Worm (Caenorhabditis elegans) whole organism, young adult: ENCODE data around the gene tni-4.

Source experiments
- B0035.1 ChIP-seq: sonication (generic microtip); optimal IDR thresholded peaks from 2 replicates; lab custom pipeline; 2016; ENCODE audit warnings: missing genetic modification characterization, mild to moderate bottlenecking, missing compliant biosample characterization, missing genotype, missing genetic modification reagents
- C06A6.2 ChIP-seq: fragments of 200-800 bp; sonication (Bioruptor generic); conservative IDR thresholded peaks from 2 replicates; pipeline ENCODE4 v1.3.6; 2022; ENCODE audit warnings: missing genetic modification characterization, missing compliant biosample characterization
- D2030.7 ChIP-seq: fragments of 200-800 bp; sonication (Bioruptor generic); IDR thresholded peaks from 2 replicates; pipeline ENCODE4 v1.3.6; 2022; ENCODE audit warnings: missing genetic modification reagents, missing genetic modification characterization, missing compliant biosample characterization
- F22D6.2 ChIP-seq: sonication (generic microtip); optimal IDR thresholded peaks from 2 replicates; lab custom pipeline; 2016; ENCODE audit warnings: mild to moderate bottlenecking, missing genetic modification characterization, missing compliant biosample characterization
- F23B12.7 ChIP-seq: sonication (generic microtip); optimal IDR thresholded peaks from 2 replicates; lab custom pipeline; 2017; ENCODE audit warnings: missing genetic modification characterization, mild to moderate bottlenecking, missing compliant biosample characterization, antibody characterized with exemption, moderate library complexity; ENCODE audit not compliant: insufficient read depth
- F33H1.4 ChIP-seq: fragments of 200-800 bp; sonication (Bioruptor generic); IDR thresholded peaks from 2 replicates; pipeline ENCODE4 v1.3.6; 2022; ENCODE audit warnings: missing genetic modification reagents, missing genetic modification characterization, missing compliant biosample characterization
- F37B4.10 ChIP-seq: fragments of 200-800 bp; sonication (Bioruptor generic); IDR thresholded peaks from 2 replicates; pipeline ENCODE4 v1.3.6; 2022; ENCODE audit warnings: missing genetic modification characterization, missing compliant biosample characterization
- F52B5.7 ChIP-seq: sonication (generic microtip); optimal IDR thresholded peaks from 2 replicates; lab custom pipeline; 2016; ENCODE audit warnings: mild to moderate bottlenecking, missing genetic modification characterization, missing compliant biosample characterization
- F57A8.1 ChIP-seq: fragments of 200-800 bp; sonication (Bioruptor generic); optimal IDR thresholded peaks from 2 replicates; lab custom pipeline; 2018; ENCODE audit warnings: mild to moderate bottlenecking, missing genetic modification characterization, moderate library complexity, missing compliant biosample characterization
- K11D2.4 ChIP-seq: fragments of 200-800 bp; sonication (Bioruptor generic); IDR thresholded peaks from 2 replicates; pipeline ENCODE4 v1.3.6; 2022; ENCODE audit warnings: missing genetic modification reagents, missing genetic modification characterization, missing compliant biosample characterization
- Y53F4B.3 ChIP-seq: fragments of 200-800 bp; sonication (Bioruptor generic); IDR thresholded peaks from 2 replicates; pipeline ENCODE4 v1.3.6; 2022; ENCODE audit warnings: missing genetic modification reagents, missing genetic modification characterization, missing compliant biosample characterization
- Y79H2A.3 ChIP-seq: fragments of 200-800 bp; sonication (Bioruptor generic); conservative IDR thresholded peaks from 2 replicates; pipeline ENCODE4 v1.3.6; 2022; ENCODE audit warnings: missing genetic modification reagents, missing genetic modification characterization, missing compliant biosample characterization
- Y95B8A.8 ChIP-seq: fragments of 200-800 bp; sonication (Bioruptor generic); IDR thresholded peaks from 2 replicates; pipeline ENCODE4 v1.3.6; 2022; ENCODE audit warnings: missing genetic modification reagents, missing genetic modification characterization, missing compliant biosample characterization
- ZK185.1 ChIP-seq: sonication (generic microtip); optimal IDR thresholded peaks from 2 replicates; lab custom pipeline; 2016; ENCODE audit warnings: mild to moderate bottlenecking, missing genetic modification characterization, missing compliant biosample characterization; ENCODE audit not compliant: poor library complexity, severe bottlenecking
- akir-1 ChIP-seq: fragments of 200-800 bp; sonication (Bioruptor generic); optimal IDR thresholded peaks from 2 replicates; lab custom pipeline; 2018; ENCODE audit warnings: mild to moderate bottlenecking, missing genetic modification characterization, moderate library complexity, missing compliant biosample characterization
- aptf-2 ChIP-seq: fragments of 200-800 bp; sonication (Bioruptor generic); conservative IDR thresholded peaks from 2 replicates; pipeline ENCODE4 v1.3.6; 2022; ENCODE audit warnings: missing genetic modification reagents, missing genetic modification characterization, missing compliant biosample characterization
- attf-3 ChIP-seq: fragments of 200-800 bp; sonication (Bioruptor generic); conservative IDR thresholded peaks from 2 replicates; pipeline ENCODE4 v1.3.6; 2022; ENCODE audit warnings: missing genetic modification reagents, missing genetic modification characterization, missing compliant biosample characterization
- bed-1 ChIP-seq: fragments of 200-800 bp; sonication (Bioruptor generic); IDR thresholded peaks from 2 replicates; pipeline ENCODE4 v1.3.6; 2022; ENCODE audit warnings: missing genetic modification reagents, missing genetic modification characterization, missing compliant biosample characterization
- ceh-40 ChIP-seq: fragments of 200-800 bp; sonication (Bioruptor generic); IDR thresholded peaks from 2 replicates; pipeline ENCODE4 v1.3.6; 2022; ENCODE audit warnings: missing genetic modification characterization, missing compliant biosample characterization
- dpff-1 ChIP-seq: sonication (generic microtip); optimal IDR thresholded peaks from 2 replicates; lab custom pipeline; 2017; ENCODE audit warnings: mild to moderate bottlenecking, missing genetic modification characterization, missing compliant biosample characterization
- efl-1 ChIP-seq: fragments of 150-350 bp; optimal IDR thresholded peaks from 2 replicates; lab custom pipeline; 2014; ENCODE audit warnings: missing biosample characterization, missing genetic modification reagents, missing genetic modification characterization
- egl-18 ChIP-seq: fragments of 200-800 bp; sonication (Bioruptor generic); IDR thresholded peaks from 2 replicates; pipeline ENCODE4 v1.3.6; 2022; ENCODE audit warnings: missing genetic modification reagents, missing genetic modification characterization, missing compliant biosample characterization
- egl-44 ChIP-seq: fragments of 200-800 bp; sonication (Bioruptor generic); IDR thresholded peaks from 2 replicates; pipeline ENCODE4 v1.3.6; 2022; ENCODE audit warnings: missing genetic modification reagents, missing genetic modification characterization, missing compliant biosample characterization
- gei-17 ChIP-seq: fragments of 200-800 bp; sonication (Bioruptor generic); optimal IDR thresholded peaks from 2 replicates; lab custom pipeline; 2018; ENCODE audit warnings: mild to moderate bottlenecking, missing genetic modification characterization, missing compliant biosample characterization
- hlh-12 ChIP-seq: sonication (generic microtip); optimal IDR thresholded peaks from 2 replicates; lab custom pipeline; 2016; ENCODE audit warnings: missing genetic modification characterization, missing compliant biosample characterization
- hrde-1 ChIP-seq: sonication (generic microtip); optimal IDR thresholded peaks from 2 replicates; lab custom pipeline; 2016; ENCODE audit warnings: missing genetic modification characterization, mild to moderate bottlenecking, missing compliant biosample characterization, moderate library complexity, missing genotype, missing genetic modification reagents, borderline replicate concordance
- let-607 ChIP-seq, 2 experiments: fragments of 200-800 bp in 1 of 2; sonication (Bioruptor generic) in 1 of 2; sonication (generic microtip) in 1 of 2; optimal IDR thresholded peaks; 2 replicates each; lab custom pipeline; 2016 to 2018; ENCODE audit warnings: mild to moderate bottlenecking in 2 of 2, missing compliant biosample characterization in 2 of 2, missing genetic modification characterization in 2 of 2, moderate library complexity in 2 of 2, missing genotype in 1 of 2
- lin-54 ChIP-seq: fragments of 200-800 bp; sonication (Bioruptor generic); optimal IDR thresholded peaks from 2 replicates; lab custom pipeline; 2018; ENCODE audit warnings: mild to moderate bottlenecking, missing genetic modification characterization, missing compliant biosample characterization
- madf-3 ChIP-seq: fragments of 200-800 bp; sonication (Bioruptor generic); IDR thresholded peaks from 2 replicates; pipeline ENCODE4 v1.3.6; 2022; ENCODE audit warnings: missing genetic modification reagents, missing genetic modification characterization, missing compliant biosample characterization
- madf-6 ChIP-seq: fragments of 200-800 bp; sonication (Bioruptor generic); IDR thresholded peaks from 2 replicates; pipeline ENCODE4 v1.3.6; 2022; ENCODE audit warnings: missing genetic modification reagents, missing genetic modification characterization, missing compliant biosample characterization
- mcd-1 ChIP-seq: fragments of 200-800 bp; sonication (Bioruptor generic); IDR thresholded peaks from 2 replicates; pipeline ENCODE4 v1.3.6; 2022; ENCODE audit warnings: missing genetic modification reagents, missing genetic modification characterization, missing compliant biosample characterization
- mel-28 ChIP-seq: sonication (generic microtip); optimal IDR thresholded peaks from 2 replicates; lab custom pipeline; 2016; ENCODE audit warnings: borderline replicate concordance, mild to moderate bottlenecking, missing genetic modification characterization, missing compliant biosample characterization
- mxl-1 ChIP-seq: sonication (generic microtip); optimal IDR thresholded peaks from 2 replicates; lab custom pipeline; 2016; ENCODE audit warnings: missing genetic modification characterization, missing compliant biosample characterization
- nfya-1 ChIP-seq: sonication (generic microtip); optimal IDR thresholded peaks from 2 replicates; lab custom pipeline; 2017; ENCODE audit warnings: antibody characterized with exemption, missing compliant biosample characterization, missing genetic modification characterization, borderline replicate concordance; ENCODE audit not compliant: insufficient read depth
- nfyb-1 ChIP-seq: fragments of 200-800 bp; sonication (Bioruptor generic); IDR thresholded peaks from 2 replicates; pipeline ENCODE4 v1.3.6; 2022; ENCODE audit warnings: missing genetic modification reagents, missing genetic modification characterization, missing compliant biosample characterization
- nhr-120 ChIP-seq: fragments of 200-800 bp; sonication (Bioruptor generic); IDR thresholded peaks from 2 replicates; pipeline ENCODE4 v1.3.6; 2022; ENCODE audit warnings: missing genetic modification characterization, missing compliant biosample characterization
- nhr-27 ChIP-seq: fragments of 200-800 bp; sonication (Bioruptor generic); optimal IDR thresholded peaks from 2 replicates; lab custom pipeline; 2018; ENCODE audit warnings: mild to moderate bottlenecking, missing genetic modification characterization, moderate library complexity, missing compliant biosample characterization
- nhr-80 ChIP-seq: sonication (generic microtip); optimal IDR thresholded peaks from 2 replicates; lab custom pipeline; 2016; ENCODE audit warnings: missing genetic modification characterization, missing compliant biosample characterization
- pbrm-1 ChIP-seq: fragments of 200-800 bp; sonication (Bioruptor generic); IDR thresholded peaks from 2 replicates; pipeline ENCODE4 v1.3.6; 2022; ENCODE audit warnings: missing genetic modification reagents, missing genetic modification characterization, missing compliant biosample characterization
- pha-4 ChIP-seq: fragments of 150-350 bp; sonication (generic microtip); optimal IDR thresholded peaks from 2 replicates; lab custom pipeline; 2014; ENCODE audit warnings: missing biosample characterization, missing genetic modification reagents, missing genetic modification characterization
- rpc-1 ChIP-seq, 2 experiments: fragments of 150-350 bp in 1 of 2; sonication (generic microtip) in 1 of 2; optimal IDR thresholded peaks; 2 replicates each; lab custom pipeline; 2014 to 2018; ENCODE audit warnings: missing biosample characterization in 1 of 2, missing genetic modification characterization in 1 of 2, missing genetic modification reagents in 1 of 2, missing genotype in 1 of 2
- sdz-38 ChIP-seq: sonication (generic microtip); optimal IDR thresholded peaks from 2 replicates; lab custom pipeline; 2016; ENCODE audit warnings: missing genotype, missing genetic modification characterization, missing compliant biosample characterization
- snpc-3.4 ChIP-seq: sonication (generic microtip); optimal IDR thresholded peaks from 2 replicates; lab custom pipeline; 2017; ENCODE audit warnings: missing genetic modification characterization, mild to moderate bottlenecking, missing compliant biosample characterization, antibody characterized with exemption, moderate library complexity, missing genotype, missing genetic modification reagents
- sptf-2 ChIP-seq: fragments of 200-800 bp; sonication (Bioruptor generic); optimal IDR thresholded peaks from 2 replicates; lab custom pipeline; 2018; ENCODE audit warnings: mild to moderate bottlenecking, missing genetic modification characterization, missing compliant biosample characterization
- tbx-9 ChIP-seq: sonication (generic microtip); optimal IDR thresholded peaks from 2 replicates; lab custom pipeline; 2016; ENCODE audit warnings: borderline replicate concordance, missing genetic modification characterization, inconsistent platforms, missing compliant biosample characterization
- unc-130 ChIP-seq: sonication (generic microtip); optimal IDR thresholded peaks from 2 replicates; lab custom pipeline; 2016; ENCODE audit warnings: missing genetic modification reagents, missing genetic modification characterization, missing compliant biosample characterization
- ztf-28 ChIP-seq: fragments of 200-800 bp; sonication (Bioruptor generic); IDR thresholded peaks from 2 replicates; pipeline ENCODE4 v1.3.6; 2022; ENCODE audit warnings: missing genetic modification reagents, missing genetic modification characterization, missing compliant biosample characterization
- ztf-3 ChIP-seq: fragments of 200-800 bp; sonication (Bioruptor generic); optimal IDR thresholded peaks from 2 replicates; lab custom pipeline; 2018; ENCODE audit warnings: mild to moderate bottlenecking, missing genetic modification characterization, missing compliant biosample characterization

Gene tni-4

ce11 chrIV:5183755-5184166 is 20.6 kb upstream of the tni-4 start, which contains the start of gene W03F8.4 (continued):
- TF ChIP-seq F22D6.2 (tag; lab: Kevin White, UChicago) (peak; percentile 54), efl-1 (peak; percentile 91), F52B5.7 (tag; lab: Kevin White, UChicago) (no peak), unc-130 (GFP tag; lab: Kevin White, UChicago) (peak; percentile 47), tbx-9 (no peak), C06A6.2 (GFP tag; lab: Robert Waterston, UW) (peak; percentile 83), rpc-1 (optimal IDR thresholded peaks at IDR 0.05; lab: Kevin White, UChicago) (no peak), rpc-1 (tag; optimal IDR thresholded peaks at IDR 0.05; lab: Kevin White, UChicago) (no peak), pbrm-1 (GFP tag; lab: Robert Waterston, UW) (peak; percentile 95), egl-44 (GFP tag; lab: Robert Waterston, UW) (no peak), snpc-3.4 (tag; lab: Kevin White, UChicago) (peak; percentile 66), K11D2.4 (GFP tag; lab: Robert Waterston, UW) (peak; percentile 91), F23B12.7 (tag; lab: Kevin White, UChicago) (peak; percentile 67), nhr-120 (GFP tag; lab: Robert Waterston, UW) (no peak), lin-54 (GFP tag; lab: Kevin White, UChicago) (peak; percentile 99), Y95B8A.8 (GFP tag; lab: Robert Waterston, UW) (0 out of 2 replicates have a peak, but pooled peaks have one; percentile 19), madf-6 (GFP tag; lab: Robert Waterston, UW) (peak; percentile 88), aptf-2 (no peak), nfyb-1 (peak; percentile 89), sptf-2 (GFP tag; lab: Kevin White, UChicago) (no peak), pha-4 (tag; lab: Kevin White, UChicago) (no peak), madf-3 (peak; percentile 93), dpff-1 (no peak), mcd-1 (GFP tag; lab: Robert Waterston, UW) (peak; percentile 94), D2030.7 (GFP tag; lab: Robert Waterston, UW) (peak; percentile 87), ceh-40 (GFP tag; lab: Robert Waterston, UW) (no peak), bed-1 (GFP tag; lab: Robert Waterston, UW) (0 out of 2 replicates have a peak, but pooled peaks have one; percentile 70), F57A8.1 (GFP tag; lab: Kevin White, UChicago) (no peak), let-607 (tag; optimal IDR thresholded peaks at IDR 0.05; lab: Kevin White, UChicago) (peak; percentile 70 to 87), F37B4.10 (GFP tag; lab: Robert Waterston, UW) (no peak), nhr-80 (tag; lab: Kevin White, UChicago) (peak; percentile 65), F33H1.4 (GFP tag; lab: Robert Waterston, UW) (peak; percentile 75), egl-18 (GFP tag; lab: Robert Waterston, UW) (0 out of 2 replicates have a peak, but pooled peaks have one; percentile 64), nfya-1 (no peak), ZK185.1 (peak; percentile 82), akir-1 (peak; percentile 11), mel-28 (no peak), ztf-28 (GFP tag; lab: Robert Waterston, UW) (0 out of 2 replicates have a peak, but pooled peaks have one; percentile 76), attf-3 (GFP tag; lab: Robert Waterston, UW) (peak; percentile 73), Y53F4B.3 (no peak; the same call in 1 of the 2 replicates), nhr-27 (tag; lab: Kevin White, UChicago) (no peak), hlh-12 (tag; lab: Kevin White, UChicago) (no peak), sdz-38 (no peak), hrde-1 (tag; lab: Kevin White, UChicago) (peak; percentile 1), Y79H2A.3 (GFP tag; lab: Robert Waterston, UW) (no peak), gei-17 (GFP tag; lab: Kevin White, UChicago) (peak; percentile 70), B0035.1 (tag; lab: Kevin White, UChicago) (no peak), mxl-1 (tag; lab: Kevin White, UChicago) (no peak), ztf-3 (GFP tag; lab: Kevin White, UChicago) (no peak)
